Worm (Caenorhabditis elegans): ENCODE results near the gene fbxb-108.

fbxb-108 gene

DNA sequence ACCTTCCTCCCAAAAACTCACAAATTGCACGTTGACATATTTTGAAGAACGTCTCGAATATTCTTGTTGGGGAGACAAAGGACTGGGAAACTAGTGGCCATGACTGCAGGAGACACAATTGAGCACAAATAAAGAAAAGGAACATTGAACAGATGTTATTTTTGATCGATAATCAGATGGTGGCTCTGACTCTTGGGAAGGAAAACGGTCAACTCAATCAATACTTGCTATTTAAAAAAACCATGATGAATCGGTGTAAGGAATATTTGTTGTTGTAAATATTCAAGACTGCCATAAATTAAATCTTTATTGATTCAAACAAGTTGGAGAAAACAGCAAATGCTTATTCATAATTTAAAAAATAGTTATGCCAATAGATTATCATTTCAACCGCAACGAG, 6.0 kb downstream of the fbxb-108 start, which contains the start of gene fbxb-105:
TSS of gene fbxb-105 (minus strand) at position 101 of the 400 bp plus-strand sequence.
- TF ChIP-seq atf-7 (tag; optimal IDR thresholded peaks at IDR 0.05) (no peak), somi-1 (GFP tag; optimal IDR thresholded peaks at IDR 0.05) (no peak), mxl-1 (tag; optimal IDR thresholded peaks at IDR 0.05) (no peak), ztf-22 (GFP tag; optimal IDR thresholded peaks at IDR 0.05) (no peak), unc-62 (GFP tag; optimal IDR thresholded peaks at IDR 0.05) (no peak), F33H1.4 (GFP tag; IDR thresholded peaks at IDR 0.05) (no peak), attf-6 (GFP tag; IDR thresholded peaks at IDR 0.05) (no peak), mcd-1 (GFP tag; IDR thresholded peaks at IDR 0.05) (no peak), rpc-1 (optimal IDR thresholded peaks at IDR 0.05) (no peak), rpc-1 (tag; optimal IDR thresholded peaks at IDR 0.05) (no peak), aptf-2 (GFP tag; conservative IDR thresholded peaks at IDR 0.05) (no peak), tlf-1 (GFP tag; optimal IDR thresholded peaks at IDR 0.05) (no peak), egl-44 (GFP tag; IDR thresholded peaks at IDR 0.05) (no peak), K12H6.12 (tag; optimal IDR thresholded peaks at IDR 0.05) (no peak), attf-3 (GFP tag; conservative IDR thresholded peaks at IDR 0.05) (no peak)

DNA sequence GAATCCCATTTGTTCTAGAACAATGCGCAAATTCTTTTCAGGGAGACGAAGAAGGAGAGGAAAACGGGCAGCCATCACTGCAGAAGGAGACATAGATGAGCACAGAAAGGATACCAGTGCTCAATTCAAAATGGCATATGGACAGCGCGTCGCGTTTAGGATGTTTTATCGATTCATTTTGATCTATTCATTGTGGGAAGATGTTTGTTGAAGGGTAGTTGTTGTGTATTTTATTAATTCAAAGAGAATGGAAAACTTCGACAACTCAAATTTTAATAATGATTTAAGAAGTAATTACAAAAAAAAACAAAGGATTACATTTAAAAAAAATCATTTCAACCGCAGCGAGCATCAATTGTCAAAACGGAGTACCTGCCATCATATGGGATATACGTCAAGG, 7.4 kb downstream of the fbxb-108 start, which contains the start of gene sdz-10:
TSS of gene sdz-10 (minus strand) at position 101 of the 400 bp plus-strand sequence.
- TF ChIP-seq T26A5.8 (tag; optimal IDR thresholded peaks at IDR 0.05) (no peak), zim-3 (tag; optimal IDR thresholded peaks at IDR 0.05) (no peak), Y53G8AR.9 (GFP tag; conservative IDR thresholded peaks at IDR 0.05) (no peak), F37B4.10 (GFP tag; IDR thresholded peaks at IDR 0.05) (no peak), ceh-40 (GFP tag; IDR thresholded peaks at IDR 0.05) (no peak), nhr-179 (tag; optimal IDR thresholded peaks at IDR 0.05) (no peak), chd-7 (tag; optimal IDR thresholded peaks at IDR 0.05) (no peak), snpc-4 (GFP tag; optimal IDR thresholded peaks at IDR 0.05) (no peak), snpc-4 (tag; optimal IDR thresholded peaks at IDR 0.05) (no peak)

DNA sequence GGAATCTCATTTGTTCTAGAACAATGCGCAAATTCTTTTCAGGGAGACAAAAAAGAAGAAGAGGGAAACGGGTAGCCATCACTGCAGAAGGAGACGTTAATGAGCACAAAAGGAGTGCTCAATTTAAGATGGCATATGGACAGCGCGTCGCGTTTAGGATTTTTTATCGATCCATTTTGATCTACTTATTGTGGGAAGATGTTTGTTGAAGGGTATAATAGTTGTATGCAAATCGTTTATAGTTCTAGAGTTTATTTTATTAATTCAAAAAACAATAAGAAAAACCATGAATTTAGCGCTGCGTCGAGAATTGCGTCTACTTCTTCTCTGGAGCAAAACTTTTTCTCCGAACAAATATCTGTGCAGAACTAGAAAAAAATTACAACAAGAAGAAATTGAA, 8.8 kb downstream of the fbxb-108 start, which contains the start of gene sdz-9:
TSS of gene sdz-9 (minus strand) at position 101 of the 400 bp plus-strand sequence.
- TF ChIP-seq rec-8 (tag; optimal IDR thresholded peaks at IDR 0.05) (no peak), nhr-80 (tag; optimal IDR thresholded peaks at IDR 0.05) (no peak), hmg-1.2 (GFP tag; IDR thresholded peaks at IDR 0.05) (no peak), ets-4 (GFP tag; optimal IDR thresholded peaks at IDR 0.05) (no peak), B0336.3 (GFP tag; IDR thresholded peaks at IDR 0.05) (no peak), sdz-38 (tag; optimal IDR thresholded peaks at IDR 0.05) (no peak), unc-62 (GFP tag; optimal IDR thresholded peaks at IDR 0.05) (no peak), rcor-1 (GFP tag; IDR thresholded peaks at IDR 0.05) (no peak), ztf-25 (GFP tag; IDR thresholded peaks at IDR 0.05) (no peak), F49E8.2 (tag; optimal IDR thresholded peaks at IDR 0.05; ENCODE audit: insufficient read depth) (no peak)

DNA sequence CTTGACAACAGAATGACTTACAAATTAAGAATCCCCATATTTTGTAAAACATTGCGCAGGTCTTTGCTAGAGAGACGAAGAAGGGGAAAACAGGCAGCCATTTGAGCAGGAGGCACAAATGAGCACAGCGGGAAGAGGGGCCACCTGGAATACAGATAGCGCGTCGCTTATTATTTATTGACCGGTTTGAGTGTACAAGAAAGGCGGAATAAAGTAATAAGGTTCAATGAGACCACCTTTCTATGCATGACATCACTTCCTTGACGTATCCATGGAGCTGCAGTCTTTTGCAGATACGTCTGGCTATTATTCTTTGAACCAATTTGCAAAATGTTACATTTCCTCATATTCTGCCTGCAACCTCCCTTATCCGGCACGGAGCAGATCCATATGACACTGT, 10.1 kb downstream of the fbxb-108 start, which contains the start of gene fbxb-111:
TSS of gene fbxb-111 (minus strand) at position 101 of the 400 bp plus-strand sequence.
- TF ChIP-seq akir-1 (GFP tag; optimal IDR thresholded peaks at IDR 0.05) (no peak), chd-7 (tag; optimal IDR thresholded peaks at IDR 0.05) (no peak), cebp-1 (GFP tag; IDR thresholded peaks at IDR 0.05) (no peak), cebp-1 (tag; optimal IDR thresholded peaks at IDR 0.05) (no peak), snpc-1.3 (tag; optimal IDR thresholded peaks at IDR 0.05; ENCODE audit: insufficient read depth) (no peak), egl-44 (GFP tag; IDR thresholded peaks at IDR 0.05) (no peak), somi-1 (GFP tag; optimal IDR thresholded peaks at IDR 0.05) (no peak), rec-8 (tag; optimal IDR thresholded peaks at IDR 0.05) (no peak), gei-17 (GFP tag; optimal IDR thresholded peaks at IDR 0.05) (no peak), bed-1 (GFP tag; IDR thresholded peaks at IDR 0.05) (no peak), mxl-1 (tag; optimal IDR thresholded peaks at IDR 0.05) (no peak), lin-54 (GFP tag; optimal IDR thresholded peaks at IDR 0.05) (no peak), efl-1 (GFP tag; optimal IDR thresholded peaks at IDR 0.05) (no peak), Y53F4B.3 (GFP tag; IDR thresholded peaks at IDR 0.05) (no peak), ets-4 (GFP tag; optimal IDR thresholded peaks at IDR 0.05) (no peak), repo-1 (tag; optimal IDR thresholded peaks at IDR 0.05) (no peak), C06A6.2 (GFP tag; conservative IDR thresholded peaks at IDR 0.05) (no peak)

Data from whole organism, young adult.